Fruit fly (Drosophila melanogaster) whole organism, prepupa: ENCODE results near the gene CG9175.

ENCODE experiments used
- CG10631 ChIP-seq: fragments of 200-800 bp; sonication (Bioruptor generic); optimal IDR thresholded peaks from 2 replicates; lab custom pipeline; 2016; ENCODE audit warnings: missing biosample characterization, missing genetic modification characterization
- CG6163 ChIP-seq: fragments of 200-800 bp; sonication (Bioruptor generic); IDR thresholded peaks from 3 replicates; pipeline ENCODE4 v1.3.6; 2022; ENCODE audit warnings: missing biosample characterization, missing genetic modification characterization
- CG6276 ChIP-seq: fragments of 200-800 bp; sonication (Bioruptor generic); optimal IDR thresholded peaks from 2 replicates; lab custom pipeline; 2017; ENCODE audit warnings: missing biosample characterization, mild to moderate bottlenecking, missing genetic modification characterization
- CG6808 ChIP-seq: fragments of 200-800 bp; sonication (Bioruptor generic); optimal IDR thresholded peaks from 3 replicates; lab custom pipeline; 2017; ENCODE audit warnings: missing biosample characterization, missing genetic modification characterization, mild to moderate bottlenecking, moderate library complexity, missing genetic modification reagents
- Hr39 ChIP-seq: fragments of 200-800 bp; sonication (Bioruptor generic); optimal IDR thresholded peaks from 2 replicates; lab custom pipeline; 2016; ENCODE audit warnings: missing biosample characterization, missing genetic modification characterization
- Smox ChIP-seq: fragments of 200-800 bp; sonication (Bioruptor generic); optimal IDR thresholded peaks from 3 replicates; lab custom pipeline; 2016; ENCODE audit warnings: missing biosample characterization, missing genetic modification characterization
- Sox102F ChIP-seq: fragments of 200-800 bp; sonication (Bioruptor generic); optimal IDR thresholded peaks from 2 replicates; lab custom pipeline; 2016; ENCODE audit warnings: missing biosample characterization, mild to moderate bottlenecking, missing genetic modification characterization
- acj6 ChIP-seq: fragments of 200-800 bp; sonication (Bioruptor generic); optimal IDR thresholded peaks from 3 replicates; lab custom pipeline; 2016; ENCODE audit warnings: missing biosample characterization, missing genetic modification characterization
- eg ChIP-seq: fragments of 200-800 bp; sonication (Bioruptor generic); IDR thresholded peaks from 3 replicates; pipeline ENCODE4 v1.3.6; 2022; ENCODE audit warnings: missing biosample characterization, missing genetic modification characterization
- fkh ChIP-seq: fragments of 200-800 bp; sonication (Bioruptor generic); optimal IDR thresholded peaks from 3 replicates; lab custom pipeline; 2017; ENCODE audit warnings: missing biosample characterization, mild to moderate bottlenecking, missing genetic modification characterization, moderate library complexity
- pdm3 ChIP-seq: fragments of 200-800 bp; sonication (Bioruptor generic); optimal IDR thresholded peaks from 3 replicates; lab custom pipeline; 2016; ENCODE audit warnings: missing biosample characterization, missing genetic modification characterization
- salr ChIP-seq, 2 experiments: fragments of 200-800 bp; sonication (Bioruptor generic); optimal IDR thresholded peaks; 3 replicates each; lab custom pipeline; 2016 to 2018; ENCODE audit warnings: missing biosample characterization in 2 of 2, missing genetic modification characterization in 2 of 2, mild to moderate bottlenecking in 1 of 2

DNA sequence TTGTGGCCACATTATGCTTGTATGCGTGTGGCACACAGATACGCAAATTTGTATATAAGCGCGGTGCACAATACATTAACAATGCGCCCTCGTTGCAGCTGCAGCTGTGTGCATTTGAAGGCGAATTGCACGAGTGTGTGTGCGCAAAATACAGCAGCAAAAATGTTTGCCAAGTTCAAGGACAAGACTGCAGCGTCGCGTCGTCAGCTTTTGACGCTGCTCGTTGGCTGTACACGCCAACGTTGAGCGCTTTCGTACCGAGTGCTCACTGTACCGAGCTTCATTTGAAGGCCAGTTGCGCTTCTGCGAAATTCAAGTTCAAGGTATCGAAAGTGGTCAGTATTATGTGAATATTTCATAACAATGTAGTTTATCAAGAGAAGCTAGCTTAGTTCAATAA is 12.0 kb downstream of the CG9175 start:
- TF ChIP-seq eg (GFP tag; lab: Robert Waterston, UW) (no peak), acj6 (no peak), Hr39 (GFP tag; lab: Kevin White, UChicago) (peak; percentile 48), Smox (no peak), Sox102F (GFP tag; lab: Kevin White, UChicago) (no peak), CG10631 (GFP tag; lab: Kevin White, UChicago) (no peak), pdm3 (GFP tag; lab: Kevin White, UChicago) (no peak), salr (GFP tag; optimal IDR thresholded peaks at IDR 0.05; lab: Kevin White, UChicago) (no peak), CG6276 (GFP tag; lab: Kevin White, UChicago) (no peak), fkh (no peak), CG6808 (GFP tag; lab: Kevin White, UChicago) (no peak), CG6163 (GFP tag; lab: Robert Waterston, UW) (no peak)
